Worm (Caenorhabditis elegans) whole organism, mixed stage, embryonic: ENCODE measurements around the gene nlp-30.

Source experiments
- ceh-39 ChIP-seq: fragments of 150-350 bp; optimal IDR thresholded peaks from 2 replicates; lab custom pipeline; 2014; ENCODE audit warnings: missing biosample characterization, missing genetic modification characterization
- ces-1 ChIP-seq: fragments of 150-350 bp; optimal IDR thresholded peaks from 2 replicates; lab custom pipeline; 2014; ENCODE audit warnings: missing biosample characterization, missing genetic modification reagents, missing genetic modification characterization
- elt-3 ChIP-seq: fragments of 150-350 bp; optimal IDR thresholded peaks from 2 replicates; lab custom pipeline; 2014; ENCODE audit warnings: missing biosample characterization, missing genetic modification characterization
- hlh-1 ChIP-seq: fragments of 150-350 bp; optimal IDR thresholded peaks from 2 replicates; lab custom pipeline; 2014; ENCODE audit warnings: missing biosample characterization, missing genetic modification reagents, missing genetic modification characterization
- lin-13 ChIP-seq: fragments of 150-350 bp; optimal IDR thresholded peaks from 2 replicates; lab custom pipeline; 2014; ENCODE audit warnings: missing biosample characterization, missing genetic modification characterization
- lin-32 ChIP-seq: fragments of 200-800 bp; sonication (Bioruptor generic); optimal IDR thresholded peaks from 2 replicates; lab custom pipeline; 2018; ENCODE audit warnings: mild to moderate bottlenecking, missing genetic modification characterization, missing compliant biosample characterization
- mep-1 ChIP-seq: fragments of 150-350 bp; optimal IDR thresholded peaks from 2 replicates; lab custom pipeline; 2017; ENCODE audit warnings: missing biosample characterization, missing genetic modification reagents, missing genetic modification characterization, inconsistent platforms
- nhr-12 ChIP-seq: fragments of 150-350 bp; optimal IDR thresholded peaks from 2 replicates; lab custom pipeline; 2014; ENCODE audit warnings: missing biosample characterization, missing genetic modification characterization
- nhr-28 ChIP-seq: fragments of 150-350 bp; optimal IDR thresholded peaks from 2 replicates; lab custom pipeline; 2014; ENCODE audit warnings: missing biosample characterization, missing genetic modification characterization
- nhr-76 ChIP-seq: sonication (generic microtip); optimal IDR thresholded peaks from 2 replicates; lab custom pipeline; 2017; ENCODE audit warnings: missing biosample characterization, missing genetic modification characterization
- pha-4 ChIP-seq: fragments of 150-350 bp; optimal IDR thresholded peaks from 2 replicates; lab custom pipeline; 2018; ENCODE audit warnings: missing biosample characterization, missing genetic modification reagents, missing genetic modification characterization
- snpc-4 ChIP-seq: fragments of 150-350 bp; optimal IDR thresholded peaks from 2 replicates; lab custom pipeline; 2014; ENCODE audit warnings: missing biosample characterization, missing genetic modification characterization
- unc-62 ChIP-seq: fragments of 150-350 bp; optimal IDR thresholded peaks from 2 replicates; lab custom pipeline; 2014; ENCODE audit warnings: missing biosample characterization, missing genetic modification reagents, missing genetic modification characterization
- ztf-11 ChIP-seq: fragments of 150-350 bp; optimal IDR thresholded peaks from 2 replicates; lab custom pipeline; 2014; ENCODE audit warnings: missing biosample characterization, missing genetic modification characterization

- TF ChIP-seq pha-4 (tag; lab: Kevin White, UChicago) (no peak), snpc-4 (no peak), unc-62 (GFP tag; lab: Kevin White, UChicago) (no peak), nhr-28 (tag; lab: Kevin White, UChicago) (no peak), lin-32 (GFP tag; lab: Kevin White, UChicago) (no peak), ces-1 (no peak), elt-3 (tag; lab: Kevin White, UChicago) (peak; percentile 93), lin-13 (tag; lab: Kevin White, UChicago) (no peak), hlh-1 (tag; lab: Kevin White, UChicago) (no peak), mep-1 (no peak), ztf-11 (tag; lab: Kevin White, UChicago) (no peak), nhr-76 (no peak), nhr-12 (tag; lab: Kevin White, UChicago) (no peak), ceh-39 (tag; lab: Kevin White, UChicago) (no peak)
Measured at ce11 chrV:3979819-3980218, 2.0 kb upstream of the nlp-30 start, which contains the start of gene nlp-31.
